Worm (Caenorhabditis elegans) whole organism, L4 larva: ENCODE measurements around the gene F55E10.4.

ENCODE experiments used
- F10B5.3 ChIP-seq: sonication (generic microtip); optimal IDR thresholded peaks from 2 replicates; lab custom pipeline; 2016; ENCODE audit warnings: mild to moderate bottlenecking, missing genetic modification characterization, missing compliant biosample characterization
- F49E8.2 ChIP-seq: sonication (generic microtip); optimal IDR thresholded peaks from 2 replicates; lab custom pipeline; 2016; ENCODE audit warnings: missing compliant biosample characterization, mild to moderate bottlenecking, missing genetic modification characterization, borderline replicate concordance
- T20F7.1 ChIP-seq: fragments of 200-800 bp; sonication (Bioruptor generic); optimal IDR thresholded peaks from 2 replicates; lab custom pipeline; 2018; ENCODE audit warnings: mild to moderate bottlenecking, missing genetic modification characterization, missing compliant biosample characterization
- T26A8.4 ChIP-seq: fragments of 200-800 bp; sonication (Bioruptor generic); IDR thresholded peaks from 2 replicates; pipeline ENCODE4 v1.3.6; 2022; ENCODE audit warnings: missing genetic modification characterization, missing compliant biosample characterization
- ZK337.2 ChIP-seq: fragments of 200-800 bp; sonication (Bioruptor generic); IDR thresholded peaks from 2 replicates; pipeline ENCODE4 v1.3.6; 2022; ENCODE audit warnings: missing genetic modification reagents, missing genetic modification characterization, missing compliant biosample characterization
- ZK546.5 ChIP-seq, 2 experiments: sonication (generic microtip); optimal IDR thresholded peaks; 2 replicates each; lab custom pipeline; 2017; ENCODE audit warnings: missing biosample characterization in 2 of 2, missing genetic modification characterization in 2 of 2
- aha-1 ChIP-seq: fragments of 150-350 bp; peaks from one replicate; lab custom pipeline; 2014; ENCODE audit warnings: missing biosample characterization, missing genetic modification characterization
- arid-1 ChIP-seq: fragments of 200-800 bp; sonication (Bioruptor generic); conservative IDR thresholded peaks from 2 replicates; pipeline ENCODE4 v1.3.6; 2022; ENCODE audit warnings: missing genetic modification reagents, missing genetic modification characterization, missing compliant biosample characterization
- attf-4 ChIP-seq: sonication (generic microtip); optimal IDR thresholded peaks from 3 replicates; lab custom pipeline; 2017; ENCODE audit warnings: missing biosample characterization, missing genetic modification characterization
- ceh-20 ChIP-seq: fragments of 200-800 bp; sonication (Bioruptor generic); IDR thresholded peaks from 2 replicates; pipeline ENCODE4 v1.3.6; 2022; ENCODE audit warnings: missing genetic modification reagents, missing genetic modification characterization, missing compliant biosample characterization
- ceh-28 ChIP-seq: fragments of 150-350 bp; optimal IDR thresholded peaks from 2 replicates; lab custom pipeline; 2014; ENCODE audit warnings: missing biosample characterization, missing genetic modification reagents, missing genetic modification characterization
- ceh-82 ChIP-seq: sonication (generic microtip); optimal IDR thresholded peaks from 2 replicates; lab custom pipeline; 2017; ENCODE audit warnings: missing biosample characterization, missing genetic modification characterization
- daf-12 ChIP-seq: fragments of 150-350 bp; optimal IDR thresholded peaks from 2 replicates; lab custom pipeline; 2014; ENCODE audit warnings: missing biosample characterization, missing genetic modification reagents, missing genetic modification characterization
- daf-8 ChIP-seq: fragments of 200-800 bp; sonication (Bioruptor generic); IDR thresholded peaks from 2 replicates; pipeline ENCODE4 v1.3.6; 2022; ENCODE audit warnings: missing genetic modification characterization, missing compliant biosample characterization
- dmd-8 ChIP-seq: fragments of 200-800 bp; sonication (Bioruptor generic); IDR thresholded peaks from 2 replicates; pipeline ENCODE4 v1.3.6; 2022; ENCODE audit warnings: missing genetic modification characterization, missing compliant biosample characterization
- egl-27 ChIP-seq: sonication (generic microtip); optimal IDR thresholded peaks from 3 replicates; lab custom pipeline; 2017; ENCODE audit warnings: missing biosample characterization, missing genetic modification reagents, missing genetic modification characterization
- gei-8 ChIP-seq: fragments of 200-800 bp; sonication (Bioruptor generic); optimal IDR thresholded peaks from 2 replicates; lab custom pipeline; 2018; ENCODE audit warnings: mild to moderate bottlenecking, missing genetic modification characterization, missing compliant biosample characterization
- hif-1 ChIP-seq, 2 experiments: sonication (generic microtip); optimal IDR thresholded peaks; 2 replicates each; lab custom pipeline; 2016 to 2017; ENCODE audit warnings: missing compliant biosample characterization in 2 of 2, missing genetic modification characterization in 2 of 2, missing genetic modification reagents in 2 of 2, missing genotype in 2 of 2, mild to moderate bottlenecking in 1 of 2
- hlh-11 ChIP-seq: fragments of 200-800 bp; sonication (Bioruptor generic); optimal IDR thresholded peaks from 2 replicates; lab custom pipeline; 2018; ENCODE audit warnings: mild to moderate bottlenecking, missing genetic modification characterization, missing compliant biosample characterization
- hlh-30 ChIP-seq: sonication (generic microtip); optimal IDR thresholded peaks from 2 replicates; lab custom pipeline; 2017; ENCODE audit warnings: antibody characterized with exemption, mild to moderate bottlenecking, missing genetic modification characterization, missing compliant biosample characterization; ENCODE audit not compliant: insufficient read depth
- jun-1 ChIP-seq: fragments of 150-350 bp; optimal IDR thresholded peaks from 2 replicates; lab custom pipeline; 2014; ENCODE audit warnings: missing biosample characterization, missing genetic modification reagents, missing genetic modification characterization
- lin-1 ChIP-seq: fragments of 200-800 bp; sonication (Bioruptor generic); IDR thresholded peaks from 2 replicates; pipeline ENCODE4 v1.3.6; 2022; ENCODE audit warnings: missing genetic modification reagents, missing genetic modification characterization, missing compliant biosample characterization
- lin-13 ChIP-seq: fragments of 150-350 bp; optimal IDR thresholded peaks from 2 replicates; lab custom pipeline; 2014; ENCODE audit warnings: missing biosample characterization, missing genetic modification reagents, missing genetic modification characterization
- lin-29 ChIP-seq: fragments of 200-800 bp; sonication (Bioruptor generic); IDR thresholded peaks from 2 replicates; pipeline ENCODE4 v1.3.6; 2022; ENCODE audit warnings: missing genetic modification reagents, missing genetic modification characterization, missing compliant biosample characterization
- lin-38 ChIP-seq: fragments of 200-800 bp; sonication (Bioruptor generic); IDR thresholded peaks from 2 replicates; pipeline ENCODE4 v1.3.6; 2022; ENCODE audit warnings: missing genetic modification reagents, missing genetic modification characterization, missing compliant biosample characterization
- madf-5 ChIP-seq, 2 experiments: fragments of 200-800 bp; sonication (Bioruptor generic); IDR thresholded peaks; 2 replicates each; pipeline ENCODE4 v1.3.6; 2022; ENCODE audit warnings: missing compliant biosample characterization in 2 of 2, missing genetic modification characterization in 2 of 2
- mdl-1 ChIP-seq, 2 experiments: fragments of 150-350 bp in 1 of 2; sonication (generic microtip) in 1 of 2; optimal IDR thresholded peaks; 2 replicates each; lab custom pipeline; 2014 to 2017; ENCODE audit warnings: missing biosample characterization in 2 of 2, missing genetic modification characterization in 2 of 2
- mxl-2 ChIP-seq: fragments of 200-800 bp; sonication (Bioruptor generic); conservative IDR thresholded peaks from 2 replicates; pipeline ENCODE4 v1.3.6; 2022; ENCODE audit warnings: missing genetic modification reagents, missing genetic modification characterization, missing compliant biosample characterization
- mxl-3 ChIP-seq: fragments of 200-800 bp; sonication (Bioruptor generic); optimal IDR thresholded peaks from 2 replicates; lab custom pipeline; 2018; ENCODE audit warnings: mild to moderate bottlenecking, missing genetic modification characterization, missing compliant biosample characterization
- nhr-11 ChIP-seq: fragments of 150-350 bp; optimal IDR thresholded peaks from 2 replicates; lab custom pipeline; 2014; ENCODE audit warnings: missing biosample characterization, missing genetic modification characterization
- nhr-25 ChIP-seq: sonication (generic microtip); optimal IDR thresholded peaks from 2 replicates; lab custom pipeline; 2017; ENCODE audit warnings: missing genetic modification characterization, mild to moderate bottlenecking, missing compliant biosample characterization, antibody characterized with exemption, moderate library complexity, borderline replicate concordance; ENCODE audit not compliant: insufficient read depth
- nhr-41 ChIP-seq: fragments of 200-800 bp; sonication (Bioruptor generic); IDR thresholded peaks from 2 replicates; pipeline ENCODE4 v1.3.6; 2022; ENCODE audit warnings: missing genetic modification reagents, missing genetic modification characterization, missing compliant biosample characterization
- nhr-77 ChIP-seq: fragments of 150-350 bp; optimal IDR thresholded peaks from 2 replicates; lab custom pipeline; 2014; ENCODE audit warnings: missing biosample characterization, missing genetic modification characterization
- pha-4 ChIP-seq, 2 experiments: fragments of 150-350 bp in 1 of 2; fragments of 200-800 bp in 1 of 2; sonication (Bioruptor generic) in 1 of 2; IDR thresholded peaks in 1 of 2; optimal IDR thresholded peaks in 1 of 2; 2 replicates each; pipeline versions ENCODE4 v1.3.6 to Lab custom; 2014 to 2022; ENCODE audit warnings: missing genetic modification characterization in 2 of 2, missing genetic modification reagents in 2 of 2, missing biosample characterization in 1 of 2, missing compliant biosample characterization in 1 of 2
- php-3 ChIP-seq: fragments of 200-800 bp; sonication (Bioruptor generic); IDR thresholded peaks from 2 replicates; pipeline ENCODE4 v1.3.6; 2022; ENCODE audit warnings: missing genetic modification reagents, missing genetic modification characterization, missing compliant biosample characterization
- rbr-2 ChIP-seq: sonication (generic microtip); optimal IDR thresholded peaks from 2 replicates; lab custom pipeline; 2016; ENCODE audit warnings: missing genotype, missing genetic modification characterization, missing compliant biosample characterization
- tra-1 ChIP-seq: fragments of 200-800 bp; sonication (Bioruptor generic); IDR thresholded peaks from 2 replicates; pipeline ENCODE4 v1.3.6; 2022; ENCODE audit warnings: missing genetic modification reagents, missing genetic modification characterization, missing compliant biosample characterization
- unc-130 ChIP-seq: sonication (generic microtip); optimal IDR thresholded peaks from 2 replicates; lab custom pipeline; 2016; ENCODE audit warnings: missing genetic modification reagents, missing genetic modification characterization, missing compliant biosample characterization
- unc-39 ChIP-seq: sonication (generic microtip); optimal IDR thresholded peaks from 2 replicates; lab custom pipeline; 2017; ENCODE audit warnings: missing biosample characterization, missing genetic modification characterization
- zag-1 ChIP-seq: fragments of 150-350 bp; optimal IDR thresholded peaks from 2 replicates; lab custom pipeline; 2014; ENCODE audit warnings: missing biosample characterization, missing genetic modification characterization
- zfp-2 ChIP-seq: sonication (generic microtip); optimal IDR thresholded peaks from 2 replicates; lab custom pipeline; 2016; ENCODE audit warnings: mild to moderate bottlenecking, missing genetic modification characterization, missing compliant biosample characterization
- zip-11 ChIP-seq: fragments of 200-800 bp; sonication (Bioruptor generic); IDR thresholded peaks from 2 replicates; pipeline ENCODE4 v1.3.6; 2022; ENCODE audit warnings: missing genetic modification characterization, missing compliant biosample characterization
- zip-2 ChIP-seq: fragments of 150-350 bp; optimal IDR thresholded peaks from 2 replicates; lab custom pipeline; 2014; ENCODE audit warnings: missing biosample characterization, missing genetic modification characterization
- ztf-11 ChIP-seq: fragments of 150-350 bp; optimal IDR thresholded peaks from 2 replicates; lab custom pipeline; 2014; ENCODE audit warnings: missing biosample characterization, missing genetic modification characterization
- ztf-7 ChIP-seq: fragments of 150-350 bp; optimal IDR thresholded peaks from 2 replicates; lab custom pipeline; 2014; ENCODE audit warnings: missing biosample characterization, missing genetic modification characterization

F55E10.4 gene

DNA sequence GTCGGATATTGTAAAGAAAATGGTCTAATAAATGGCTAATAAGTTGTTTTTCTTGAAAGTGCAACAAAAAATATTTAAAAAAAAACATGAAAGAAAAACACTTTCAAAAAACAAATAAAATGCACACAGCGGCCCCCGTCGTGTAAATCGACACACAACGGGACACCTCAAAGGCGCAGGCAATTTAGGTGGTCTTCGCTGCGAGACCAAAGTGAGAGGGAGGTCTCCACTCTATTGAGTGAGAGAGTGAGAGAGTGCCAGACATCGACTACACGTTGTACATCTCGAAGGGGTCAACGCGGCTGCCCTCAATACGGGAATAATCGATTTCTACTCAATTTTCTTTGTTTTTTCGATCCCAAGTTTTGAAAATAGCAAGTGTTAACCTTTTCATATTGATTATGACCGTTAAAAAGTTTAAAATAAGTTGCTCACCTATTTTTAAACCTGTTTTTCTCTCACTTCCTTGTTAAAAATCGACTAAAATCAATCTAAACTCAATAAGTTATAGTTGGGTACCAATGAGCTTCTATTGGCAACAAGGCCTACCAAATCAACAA, 40.9 kb downstream of the F55E10.4 start, which contains the start of gene sec-16A.2 (continued):
- TF ChIP-seq hlh-30 (tag; lab: Kevin White, UChicago): peak; percentile 58
- TF ChIP-seq jun-1 (tag; lab: Kevin White, UChicago): no peak
- TF ChIP-seq ZK546.5 (tag; optimal IDR thresholded peaks at IDR 0.05; lab: Kevin White, UChicago): no peak
- TF ChIP-seq pha-4 (GFP tag; IDR thresholded peaks at IDR 0.05; lab: Robert Waterston, UW): no peak
- peak; percentile 64 for TF ChIP-seq pha-4 (tag; optimal IDR thresholded peaks at IDR 0.05; lab: Kevin White, UChicago)
- no peak for TF ChIP-seq lin-29 (GFP tag; lab: Robert Waterston, UW)
- peak; percentile 97 for TF ChIP-seq aha-1 (tag; lab: Kevin White, UChicago)
- no peak for TF ChIP-seq lin-1 (GFP tag; lab: Robert Waterston, UW)
- no peak for TF ChIP-seq nhr-41 (GFP tag; lab: Robert Waterston, UW)
- TF ChIP-seq ZK337.2 (GFP tag; lab: Robert Waterston, UW): no peak
- TF ChIP-seq hlh-11 (tag; lab: Kevin White, UChicago): peak; percentile 70
- TF ChIP-seq zag-1 (tag; lab: Kevin White, UChicago): no peak
- TF ChIP-seq unc-130 (GFP tag; lab: Kevin White, UChicago): no peak
- no peak for TF ChIP-seq ceh-20 (GFP tag; lab: Robert Waterston, UW)
- no peak for TF ChIP-seq F49E8.2 (tag; lab: Kevin White, UChicago)
- no peak for TF ChIP-seq zip-2 (tag; lab: Kevin White, UChicago)
- peak in 1 of 2 experiments; percentile 59 for TF ChIP-seq mdl-1 (tag; optimal IDR thresholded peaks at IDR 0.05; lab: Kevin White, UChicago)
- TF ChIP-seq attf-4 (tag; lab: Kevin White, UChicago): no peak

DNA sequence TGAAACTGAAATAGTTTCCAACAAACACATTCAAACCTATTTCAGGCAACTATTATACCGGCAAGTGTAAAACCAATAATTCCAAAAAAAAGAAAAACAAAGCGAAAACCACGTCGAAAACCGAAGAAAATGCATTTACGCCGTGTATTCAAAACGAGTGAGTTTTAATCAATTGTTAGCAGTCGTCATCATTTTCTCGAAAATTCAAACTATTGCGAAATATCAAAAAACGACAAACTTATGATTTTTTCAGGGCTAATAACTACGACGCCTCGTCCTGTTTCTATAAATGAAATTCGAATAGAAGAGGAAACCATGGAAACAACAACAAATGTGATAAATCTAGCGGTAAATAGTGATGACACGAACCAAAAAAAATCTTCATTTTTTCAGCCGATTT, 41.5 kb downstream of the F55E10.4 start:
- TF ChIP-seq ztf-7 (tag; lab: Kevin White, UChicago) (no peak), arid-1 (GFP tag; lab: Robert Waterston, UW) (no peak), gei-8 (GFP tag; lab: Kevin White, UChicago) (no peak), daf-12 (no peak), lin-1 (GFP tag; lab: Robert Waterston, UW) (no peak), unc-39 (no peak), zip-11 (no peak), F10B5.3 (tag; lab: Kevin White, UChicago) (no peak), mxl-3 (GFP tag; lab: Kevin White, UChicago) (no peak), rbr-2 (tag; lab: Kevin White, UChicago) (no peak), zfp-2 (tag; lab: Kevin White, UChicago) (no peak), php-3 (no peak), dmd-8 (GFP tag; lab: Robert Waterston, UW) (no peak), ztf-11 (tag; lab: Kevin White, UChicago) (no peak), nhr-25 (tag; lab: Kevin White, UChicago) (no peak), lin-13 (GFP tag; lab: Kevin White, UChicago) (no peak), hif-1 (tag; optimal IDR thresholded peaks at IDR 0.05; lab: Kevin White, UChicago) (no peak), mxl-2 (GFP tag; lab: Robert Waterston, UW) (no peak)

DNA sequence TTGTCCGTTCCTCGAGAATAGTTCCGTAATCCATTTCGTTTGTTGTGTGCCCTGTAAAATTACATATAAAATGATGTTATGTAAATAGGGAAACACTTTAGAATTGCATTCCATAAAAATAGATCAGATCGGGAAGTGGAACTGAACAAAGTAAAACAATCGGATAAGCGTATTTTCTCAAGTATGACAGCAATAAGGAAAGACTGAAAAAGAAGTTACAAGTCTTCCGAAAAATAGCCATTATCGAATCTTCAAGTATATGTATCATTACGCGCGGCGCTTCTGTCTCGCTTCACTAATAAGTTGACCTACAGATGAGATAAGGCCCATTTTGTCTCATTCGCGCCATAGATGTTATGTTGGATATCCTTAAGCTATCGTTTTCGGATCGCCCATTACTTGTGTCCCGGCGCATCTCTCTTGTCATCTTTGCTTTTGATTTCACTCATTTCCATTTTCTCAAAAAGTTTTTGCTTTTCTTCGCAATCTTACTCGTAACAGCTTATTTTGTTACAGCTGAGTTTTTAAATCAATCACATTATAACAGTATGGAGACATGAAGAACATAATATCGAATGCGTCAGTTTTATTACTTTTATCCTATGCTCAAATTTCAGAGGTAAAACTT, 42.4 kb downstream of the F55E10.4 start, which contains the start of the genes fis-2 and F13B9.2:
fis-2 (minus strand) TSS at position 51 of the 628 bp plus-strand sequence.
F13B9.2 (plus strand) TSS at position 515 of the 628 bp plus-strand sequence.
- TF ChIP-seq madf-5 (GFP tag; IDR thresholded peaks at IDR 0.05; lab: Robert Waterston, UW) (no peak), nhr-11 (no peak), hif-1 (tag; optimal IDR thresholded peaks at IDR 0.05; lab: Kevin White, UChicago) (no peak), gei-8 (GFP tag; lab: Kevin White, UChicago) (no peak), daf-8 (GFP tag; lab: Robert Waterston, UW) (no peak), T26A8.4 (no peak), tra-1 (GFP tag; lab: Robert Waterston, UW) (no peak), arid-1 (GFP tag; lab: Robert Waterston, UW) (no peak), ceh-82 (tag; lab: Kevin White, UChicago) (no peak), lin-38 (GFP tag; lab: Robert Waterston, UW) (no peak), nhr-41 (GFP tag; lab: Robert Waterston, UW) (no peak), aha-1 (tag; lab: Kevin White, UChicago) (no peak), hlh-30 (tag; lab: Kevin White, UChicago) (no peak), nhr-77 (no peak), ceh-28 (tag; lab: Kevin White, UChicago) (no peak), T20F7.1 (no peak), egl-27 (tag; lab: Kevin White, UChicago) (no peak), ZK337.2 (GFP tag; lab: Robert Waterston, UW) (no peak), ztf-7 (tag; lab: Kevin White, UChicago) (no peak)
- TF ChIP-seq, all 104 proteins: peak for 0
